Worm (Caenorhabditis elegans) whole organism, young adult: ENCODE measurements around the gene F46C3.6.

ENCODE experiments used
- B0336.3 ChIP-seq: fragments of 200-800 bp; sonication (Bioruptor generic); IDR thresholded peaks from 2 replicates; pipeline ENCODE4 v1.3.6; 2022; ENCODE audit warnings: missing genetic modification characterization, missing compliant biosample characterization
- C06A6.2 ChIP-seq: fragments of 200-800 bp; sonication (Bioruptor generic); conservative IDR thresholded peaks from 2 replicates; pipeline ENCODE4 v1.3.6; 2022; ENCODE audit warnings: missing genetic modification characterization, missing compliant biosample characterization
- F49E8.2 ChIP-seq: sonication (generic microtip); optimal IDR thresholded peaks from 3 replicates; lab custom pipeline; 2017; ENCODE audit warnings: missing genetic modification characterization, mild to moderate bottlenecking, missing compliant biosample characterization, antibody characterized with exemption, moderate library complexity; ENCODE audit not compliant: insufficient read depth
- F55B11.4 ChIP-seq: sonication (generic microtip); optimal IDR thresholded peaks from 2 replicates; lab custom pipeline; 2016; ENCODE audit warnings: missing compliant biosample characterization, missing genetic modification characterization, borderline replicate concordance; ENCODE audit not compliant: insufficient read depth
- K12H6.12 ChIP-seq: fragments of 200-800 bp; sonication (Bioruptor generic); optimal IDR thresholded peaks from 2 replicates; lab custom pipeline; 2018; ENCODE audit warnings: mild to moderate bottlenecking, missing genetic modification characterization, missing compliant biosample characterization
- T07F8.4 ChIP-seq: sonication (generic microtip); optimal IDR thresholded peaks from 2 replicates; lab custom pipeline; 2016; ENCODE audit warnings: mild to moderate bottlenecking, missing genetic modification characterization, moderate library complexity, missing compliant biosample characterization
- Y56A3A.18 ChIP-seq: fragments of 200-800 bp; sonication (Bioruptor generic); IDR thresholded peaks from 2 replicates; pipeline ENCODE4 v1.3.6; 2022; ENCODE audit warnings: missing genetic modification reagents, missing genetic modification characterization, missing compliant biosample characterization
- ZK185.1 ChIP-seq: sonication (generic microtip); optimal IDR thresholded peaks from 2 replicates; lab custom pipeline; 2016; ENCODE audit warnings: mild to moderate bottlenecking, missing genetic modification characterization, missing compliant biosample characterization; ENCODE audit not compliant: poor library complexity, severe bottlenecking
- athp-1 ChIP-seq: sonication (generic microtip); optimal IDR thresholded peaks from 2 replicates; lab custom pipeline; 2017; ENCODE audit warnings: mild to moderate bottlenecking, missing genetic modification characterization, missing compliant biosample characterization
- attf-3 ChIP-seq: fragments of 200-800 bp; sonication (Bioruptor generic); conservative IDR thresholded peaks from 2 replicates; pipeline ENCODE4 v1.3.6; 2022; ENCODE audit warnings: missing genetic modification reagents, missing genetic modification characterization, missing compliant biosample characterization
- attf-5 ChIP-seq: fragments of 200-800 bp; sonication (Bioruptor generic); optimal IDR thresholded peaks from 2 replicates; lab custom pipeline; 2018; ENCODE audit warnings: mild to moderate bottlenecking, missing genetic modification characterization, missing compliant biosample characterization
- bed-1 ChIP-seq: fragments of 200-800 bp; sonication (Bioruptor generic); IDR thresholded peaks from 2 replicates; pipeline ENCODE4 v1.3.6; 2022; ENCODE audit warnings: missing genetic modification reagents, missing genetic modification characterization, missing compliant biosample characterization
- ccch-3 ChIP-seq: fragments of 200-800 bp; sonication (Bioruptor generic); optimal IDR thresholded peaks from 2 replicates; lab custom pipeline; 2018; ENCODE audit warnings: mild to moderate bottlenecking, missing genetic modification characterization, missing compliant biosample characterization
- ceh-58 ChIP-seq: fragments of 200-800 bp; sonication (Bioruptor generic); IDR thresholded peaks from 2 replicates; pipeline ENCODE4 v1.3.6; 2022; ENCODE audit warnings: missing genetic modification characterization, missing compliant biosample characterization
- hlh-26 ChIP-seq: fragments of 200-800 bp; sonication (Bioruptor generic); conservative IDR thresholded peaks from 2 replicates; pipeline ENCODE4 v1.3.6; 2022; ENCODE audit warnings: missing genetic modification reagents, missing genetic modification characterization, missing compliant biosample characterization
- hmg-20 ChIP-seq: fragments of 200-800 bp; sonication (Bioruptor generic); IDR thresholded peaks from 2 replicates; pipeline ENCODE4 v1.3.6; 2022; ENCODE audit warnings: missing genetic modification reagents, missing genetic modification characterization, missing compliant biosample characterization
- let-607 ChIP-seq, 2 experiments: fragments of 200-800 bp in 1 of 2; sonication (Bioruptor generic) in 1 of 2; sonication (generic microtip) in 1 of 2; optimal IDR thresholded peaks; 2 replicates each; lab custom pipeline; 2016 to 2018; ENCODE audit warnings: mild to moderate bottlenecking in 2 of 2, missing compliant biosample characterization in 2 of 2, missing genetic modification characterization in 2 of 2, moderate library complexity in 2 of 2, missing genotype in 1 of 2
- madf-6 ChIP-seq: fragments of 200-800 bp; sonication (Bioruptor generic); IDR thresholded peaks from 2 replicates; pipeline ENCODE4 v1.3.6; 2022; ENCODE audit warnings: missing genetic modification reagents, missing genetic modification characterization, missing compliant biosample characterization
- mes-4 ChIP-seq: sonication (generic microtip); optimal IDR thresholded peaks from 2 replicates; lab custom pipeline; 2016; ENCODE audit warnings: missing genotype, missing genetic modification characterization, missing compliant biosample characterization
- nhr-179 ChIP-seq: sonication (generic microtip); optimal IDR thresholded peaks from 2 replicates; lab custom pipeline; 2016; ENCODE audit warnings: mild to moderate bottlenecking, missing genetic modification characterization, missing compliant biosample characterization
- nhr-80 ChIP-seq: sonication (generic microtip); optimal IDR thresholded peaks from 2 replicates; lab custom pipeline; 2016; ENCODE audit warnings: missing genetic modification characterization, missing compliant biosample characterization
- pbrm-1 ChIP-seq: fragments of 200-800 bp; sonication (Bioruptor generic); IDR thresholded peaks from 2 replicates; pipeline ENCODE4 v1.3.6; 2022; ENCODE audit warnings: missing genetic modification reagents, missing genetic modification characterization, missing compliant biosample characterization
- rcor-1 ChIP-seq: fragments of 200-800 bp; sonication (Bioruptor generic); IDR thresholded peaks from 2 replicates; pipeline ENCODE4 v1.3.6; 2022; ENCODE audit warnings: missing genetic modification reagents, missing genetic modification characterization, missing compliant biosample characterization
- sea-2 ChIP-seq: fragments of 200-800 bp; sonication (Bioruptor generic); IDR thresholded peaks from 2 replicates; pipeline ENCODE4 v1.3.6; 2022; ENCODE audit warnings: missing genetic modification characterization, missing compliant biosample characterization
- somi-1 ChIP-seq: fragments of 200-800 bp; sonication (Bioruptor generic); optimal IDR thresholded peaks from 2 replicates; lab custom pipeline; 2018; ENCODE audit warnings: mild to moderate bottlenecking, missing genetic modification characterization, missing compliant biosample characterization
- sptf-2 ChIP-seq: fragments of 200-800 bp; sonication (Bioruptor generic); optimal IDR thresholded peaks from 2 replicates; lab custom pipeline; 2018; ENCODE audit warnings: mild to moderate bottlenecking, missing genetic modification characterization, missing compliant biosample characterization
- tlf-1 ChIP-seq: fragments of 200-800 bp; sonication (Bioruptor generic); optimal IDR thresholded peaks from 2 replicates; lab custom pipeline; 2018; ENCODE audit warnings: mild to moderate bottlenecking, missing genetic modification characterization, missing compliant biosample characterization
- zfh-2 ChIP-seq: fragments of 200-800 bp; sonication (Bioruptor generic); conservative IDR thresholded peaks from 2 replicates; pipeline ENCODE4 v1.3.6; 2022; ENCODE audit warnings: missing genetic modification reagents, missing genetic modification characterization, missing compliant biosample characterization
- ztf-25 ChIP-seq: fragments of 200-800 bp; sonication (Bioruptor generic); IDR thresholded peaks from 2 replicates; pipeline ENCODE4 v1.3.6; 2022; ENCODE audit warnings: missing genetic modification reagents, missing genetic modification characterization, missing compliant biosample characterization

F46C3.6 gene

DNA sequence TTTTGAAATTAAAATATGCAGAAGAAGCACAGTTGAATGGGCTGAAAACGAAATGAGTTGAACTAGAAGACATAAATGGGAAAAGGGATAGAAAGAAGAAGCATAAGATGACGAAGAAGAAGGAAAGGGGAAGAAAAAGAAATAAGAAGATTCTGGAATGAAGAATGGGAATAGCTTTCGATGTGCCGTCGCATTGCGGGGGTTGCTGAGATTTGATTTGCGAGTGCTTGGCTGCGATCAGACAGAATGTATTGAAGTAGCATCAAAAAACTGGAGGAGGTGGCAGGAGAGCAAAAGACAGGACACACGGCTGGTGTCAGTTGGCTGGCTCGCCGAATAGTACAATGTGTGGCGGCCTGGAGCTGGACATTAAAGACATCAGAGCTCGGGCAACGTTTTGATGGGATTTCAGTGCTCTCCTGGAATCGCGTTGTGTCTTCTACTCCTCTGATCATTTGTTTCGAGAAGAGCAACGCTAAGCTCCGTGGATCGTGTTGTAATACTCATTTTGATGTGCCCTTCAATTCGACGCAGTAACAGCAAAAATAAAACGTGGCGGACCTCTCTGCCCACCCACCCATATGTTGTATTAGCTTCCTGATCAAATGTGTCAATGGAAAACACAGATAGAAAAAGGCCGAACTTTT, 40.6 kb downstream of the F46C3.6 start:
- TF ChIP-seq K12H6.12 (tag; lab: Kevin White, UChicago) = peak; percentile 40
- peak; percentile 20 for TF ChIP-seq sptf-2
- no peak for TF ChIP-seq mes-4 (tag; lab: Kevin White, UChicago)
- no peak for TF ChIP-seq zfh-2 (GFP tag; lab: Robert Waterston, UW)
- TF ChIP-seq attf-3 = no peak
- TF ChIP-seq ZK185.1 (tag; lab: Kevin White, UChicago) = no peak
- no peak for TF ChIP-seq nhr-179 (tag; lab: Kevin White, UChicago)
- TF ChIP-seq ztf-25 = no peak
- TF ChIP-seq, all 124 proteins: peak for 2

ce11 chrX:11377370-11377769, 42.5 kb downstream of the F46C3.6 start, which contains the start of gene tni-1:
Gene tni-1 (minus strand): TSS chrX:11377470.
- TF ChIP-seq athp-1 (tag; lab: Kevin White, UChicago) = no peak
- TF ChIP-seq ceh-58 = no peak
- TF ChIP-seq attf-5 = no peak
- no peak for TF ChIP-seq B0336.3 (GFP tag; lab: Robert Waterston, UW)
- TF ChIP-seq sea-2 (GFP tag; lab: Robert Waterston, UW) = no peak
- TF ChIP-seq tlf-1 = no peak

- no peak for TF ChIP-seq F49E8.2 (tag; lab: Kevin White, UChicago)
- no peak for TF ChIP-seq somi-1
- no peak for TF ChIP-seq hlh-26
- no peak for TF ChIP-seq hmg-20 (GFP tag; lab: Robert Waterston, UW)
- TF ChIP-seq ccch-3 (GFP tag; lab: Kevin White, UChicago) = no peak
- TF ChIP-seq pbrm-1 (GFP tag; lab: Robert Waterston, UW) = no peak
- TF ChIP-seq bed-1 (GFP tag; lab: Robert Waterston, UW) = no peak
- TF ChIP-seq Y56A3A.18 (GFP tag; lab: Robert Waterston, UW) = no peak
- no peak for TF ChIP-seq F55B11.4 (tag; lab: Kevin White, UChicago)
- no peak for TF ChIP-seq sptf-2
- no peak for TF ChIP-seq ceh-58
- no peak for TF ChIP-seq T07F8.4
- no peak for TF ChIP-seq C06A6.2 (GFP tag; lab: Robert Waterston, UW)
- no peak for TF ChIP-seq rcor-1 (GFP tag; lab: Robert Waterston, UW)
Measured at ce11 chrX:11375509-11375908, 44.4 kb downstream of the F46C3.6 start, which contains the start of gene F42E11.3. Gene F42E11.3 (minus strand): TSS chrX:11375609.

ce11 chrX:11370090-11370489, 49.8 kb downstream of the F46C3.6 start:
- TF ChIP-seq ZK185.1 (tag; lab: Kevin White, UChicago) (no peak), madf-6 (no peak), nhr-80 (tag; lab: Kevin White, UChicago) (peak; percentile 55), let-607 (tag; optimal IDR thresholded peaks at IDR 0.05; lab: Kevin White, UChicago) (peak in 1 of 2 experiments; percentile 39)
